Fruit fly (Drosophila melanogaster) whole organism, embryonic: ENCODE data around the gene Sec15.

Source experiments
- ab ChIP-seq: fragments of 200-800 bp; sonication (Bioruptor generic); optimal IDR thresholded peaks from 2 replicates; lab custom pipeline; 2016; ENCODE audit warnings: missing biosample characterization, missing genetic modification characterization
- bowl ChIP-seq: fragments of 200-800 bp; sonication (Bioruptor generic); IDR thresholded peaks from 2 replicates; pipeline ENCODE4 v1.3.6; 2022; ENCODE audit warnings: missing biosample characterization, missing genetic modification characterization

DNA sequence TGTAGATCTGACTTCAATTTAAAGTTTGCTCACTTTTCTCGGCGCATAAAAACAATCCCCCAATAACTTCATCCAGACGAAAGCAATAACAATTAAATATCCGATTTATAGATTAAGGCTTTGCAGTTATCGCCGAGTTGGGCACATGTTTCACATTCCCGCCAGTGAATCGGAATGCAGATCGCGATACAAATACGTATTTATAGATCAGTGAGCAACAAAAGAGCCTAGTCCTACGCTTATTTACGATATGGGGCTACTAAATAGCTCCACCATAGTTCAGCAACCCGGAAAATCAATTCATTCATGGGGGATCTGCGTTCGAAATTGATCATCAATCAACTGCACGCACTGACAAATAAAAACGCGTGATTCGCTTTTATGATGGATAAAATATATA lies 15.7 kb downstream of the Sec15 start:
- TF ChIP-seq bowl (GFP tag; lab: Robert Waterston, UW) (no peak), ab (GFP tag; lab: Kevin White, UChicago) (no peak)
